Fruit fly (Drosophila melanogaster) whole organism, adult: ENCODE data around the gene Bem46.

Experiments
- CG11617 ChIP-seq: fragments of 200-800 bp; sonication (Bioruptor generic); optimal IDR thresholded peaks from 2 replicates; lab custom pipeline; 2017; ENCODE audit warnings: mild to moderate bottlenecking, missing biosample characterization, missing genetic modification reagents, missing genetic modification characterization
- Crg-1 ChIP-seq: fragments of 200-800 bp; sonication (Bioruptor generic); optimal IDR thresholded peaks from 2 replicates; lab custom pipeline; 2016; ENCODE audit warnings: missing biosample characterization, missing genetic modification characterization
- bab1 ChIP-seq: fragments of 200-800 bp; sonication (Bioruptor generic); optimal IDR thresholded peaks from 3 replicates; lab custom pipeline; 2019; ENCODE audit warnings: missing biosample characterization, mild to moderate bottlenecking, missing genetic modification characterization, moderate library complexity
- kay ChIP-seq: fragments of 200-800 bp; sonication (Bioruptor generic); peaks from one replicate; lab custom pipeline; 2016; ENCODE audit warnings: missing biosample characterization, missing genetic modification characterization, borderline replicate concordance

DNA sequence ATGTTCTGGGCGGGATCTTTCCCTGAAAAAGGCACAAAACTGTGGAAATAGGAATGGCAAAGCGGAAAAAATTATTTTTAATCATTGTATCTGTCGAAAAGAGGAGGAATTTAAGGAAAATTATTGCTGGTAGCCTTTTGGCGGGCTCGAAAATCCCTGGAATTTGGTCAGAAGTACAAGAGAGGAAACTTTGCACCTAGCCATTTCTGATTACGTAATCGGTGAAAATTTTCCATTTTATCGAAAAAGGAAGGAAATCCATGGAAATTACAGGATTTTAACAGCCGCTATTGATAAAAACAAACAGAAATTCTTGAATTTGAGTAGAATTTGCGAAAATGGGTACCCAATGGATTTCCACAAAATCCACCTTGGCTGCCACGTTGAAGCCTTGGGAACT is 1.1 kb upstream of the Bem46 start:
- TF ChIP-seq Crg-1 (GFP tag; lab: Kevin White, UChicago) (no peak), CG11617 (GFP tag; lab: Kevin White, UChicago) (no peak), kay (no peak), bab1 (GFP tag; lab: Kevin White, UChicago) (no peak)
